Fruit fly (Drosophila melanogaster) whole organism, pupa: ENCODE measurements around the gene CG33270.

Experiments
- CG10348 ChIP-seq: fragments of 200-800 bp; sonication (Bioruptor generic); IDR thresholded peaks from 2 replicates; pipeline ENCODE4 v1.3.6; 2022; ENCODE audit warnings: missing biosample characterization, missing genetic modification characterization
- CG14655 ChIP-seq: fragments of 200-800 bp; sonication (Bioruptor generic); optimal IDR thresholded peaks from 3 replicates; lab custom pipeline; 2017; ENCODE audit warnings: mild to moderate bottlenecking, missing biosample characterization, missing genetic modification reagents, missing genetic modification characterization
- CG34367 ChIP-seq: fragments of 200-800 bp; sonication (Bioruptor generic); optimal IDR thresholded peaks from 2 replicates; lab custom pipeline; 2018; ENCODE audit warnings: missing biosample characterization, mild to moderate bottlenecking, missing genetic modification characterization
- CG9948 ChIP-seq: fragments of 200-800 bp; sonication (Bioruptor generic); optimal IDR thresholded peaks from 2 replicates; lab custom pipeline; 2018; ENCODE audit warnings: missing biosample characterization, mild to moderate bottlenecking, missing genetic modification characterization, moderate library complexity
- EcR ChIP-seq: fragments of 200-800 bp; sonication (Bioruptor generic); optimal IDR thresholded peaks from 3 replicates; lab custom pipeline; 2019; ENCODE audit warnings: missing biosample characterization, missing genetic modification characterization, mild to moderate bottlenecking, moderate library complexity, missing genetic modification reagents
- Snoo ChIP-seq: fragments of 200-800 bp; sonication (Bioruptor generic); optimal IDR thresholded peaks from 3 replicates; lab custom pipeline; 2017; ENCODE audit warnings: missing biosample characterization, mild to moderate bottlenecking, missing genetic modification characterization, inconsistent platforms

DNA sequence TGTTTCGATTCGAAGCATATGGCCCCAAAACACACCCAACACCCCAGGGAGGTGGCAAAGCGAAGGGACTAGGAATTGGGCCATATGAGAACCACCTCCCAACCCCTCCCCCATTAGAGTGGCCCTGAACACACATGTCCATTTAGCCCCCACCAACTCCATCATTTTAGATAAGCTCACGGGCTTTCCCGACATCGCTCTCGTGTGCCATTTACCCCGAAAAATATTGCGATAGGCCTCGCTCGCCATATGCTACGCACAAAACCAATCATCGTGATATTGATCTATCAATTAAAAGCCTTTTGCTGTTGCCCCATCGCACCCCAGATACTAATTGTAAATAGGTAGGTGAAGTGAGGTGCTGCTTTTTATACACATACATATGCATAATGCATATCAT is 48.1 kb downstream of the CG33270 start:
- TF ChIP-seq Snoo (tag; lab: Kevin White, UChicago) = no peak
- no peak for TF ChIP-seq CG10348 (GFP tag; lab: Robert Waterston, UW)
- no peak for TF ChIP-seq EcR (GFP tag; lab: Kevin White, UChicago)
- TF ChIP-seq CG34367 (tag; lab: Kevin White, UChicago) = no peak
- TF ChIP-seq CG9948 (tag; lab: Kevin White, UChicago) = no peak
- TF ChIP-seq CG14655 = no peak
